Fruit fly (Drosophila melanogaster): ENCODE measurements around the gene Krn.

Gene Krn

dm6 chr3L:17613972-17614384 is 40.1 kb downstream of the Krn start (continued):
- TF ChIP-seq Nf-YC (tag; optimal IDR thresholded peaks at IDR 0.05), result peak; percentile 41
- peak; percentile 75 for TF ChIP-seq sqz (GFP tag; optimal IDR thresholded peaks at IDR 0.05)
- TF ChIP-seq cg (GFP tag; optimal IDR thresholded peaks at IDR 0.05), result peak; percentile 87
- TF ChIP-seq Deaf1 (tag; optimal IDR thresholded peaks at IDR 0.05), result peak; percentile 51
- peak; percentile 62 for TF ChIP-seq sug (tag; optimal IDR thresholded peaks at IDR 0.05)
- peak; percentile 71; the same call in 1 of the 2 replicates for TF ChIP-seq Adf1 (GFP tag; IDR thresholded peaks at IDR 0.05)
- TF ChIP-seq CG31441 (GFP tag; IDR thresholded peaks at IDR 0.05), result no peak
- TF ChIP-seq Hr78 (GFP tag; optimal IDR thresholded peaks at IDR 0.05), result peak in 1 of 2 experiments; percentile 38
- no peak for TF ChIP-seq Camta (GFP tag; optimal IDR thresholded peaks at IDR 0.05)
- TF ChIP-seq CG4328 (GFP tag; optimal IDR thresholded peaks at IDR 0.05), result no peak
- TF ChIP-seq CG6654 (GFP tag; optimal IDR thresholded peaks at IDR 0.05), result no peak
- TF ChIP-seq org-1 (GFP tag; optimal IDR thresholded peaks at IDR 0.05), result no peak
- no peak for TF ChIP-seq CG33557 (GFP tag; optimal IDR thresholded peaks at IDR 0.05)
- no peak for TF ChIP-seq CHES-1-like (GFP tag; optimal IDR thresholded peaks at IDR 0.05)
- no peak for TF ChIP-seq CG2120 (GFP tag; optimal IDR thresholded peaks at IDR 0.05)
- TF ChIP-seq sc (optimal IDR thresholded peaks at IDR 0.05), result no peak
- no peak for TF ChIP-seq sc (GFP tag; optimal IDR thresholded peaks at IDR 0.05)
- no peak for TF ChIP-seq fru (optimal IDR thresholded peaks at IDR 0.05)
- no peak for TF ChIP-seq CG32767 (GFP tag; IDR thresholded peaks at IDR 0.05)
- TF ChIP-seq CkIIα-i1 (GFP tag; IDR thresholded peaks at IDR 0.05), result no peak
- peak; percentile 26 for TF ChIP-seq BEAF-32 (GFP tag; optimal IDR thresholded peaks at IDR 0.05)
- TF ChIP-seq Ssrp (tag; optimal IDR thresholded peaks at IDR 0.05), result no peak
- TF ChIP-seq scrt (GFP tag; optimal IDR thresholded peaks at IDR 0.05), result peak; percentile 94
- TF ChIP-seq CG10462 (GFP tag; optimal IDR thresholded peaks at IDR 0.05), result no peak
- no peak for TF ChIP-seq dpn (GFP tag; optimal IDR thresholded peaks at IDR 0.05)
- TF ChIP-seq CG13624 (GFP tag; optimal IDR thresholded peaks at IDR 0.05), result no peak
- peak; percentile 58; the same call in 1 of the 2 replicates for TF ChIP-seq CG13287 (GFP tag; IDR thresholded peaks at IDR 0.05; ENCODE audit: partially characterized antibody)
- TF ChIP-seq lab (GFP tag; optimal IDR thresholded peaks at IDR 0.05), result no peak
- TF ChIP-seq Hr39 (optimal IDR thresholded peaks at IDR 0.05), result no peak
- peak; percentile 15 for TF ChIP-seq CG15514 (GFP tag; optimal IDR thresholded peaks at IDR 0.05)
- no peak for TF ChIP-seq stc (GFP tag; IDR thresholded peaks at IDR 0.05)
- TF ChIP-seq CG4424 (GFP tag; optimal IDR thresholded peaks at IDR 0.05), result no peak
- no peak for TF ChIP-seq lov (optimal IDR thresholded peaks at IDR 0.05)
- TF ChIP-seq lov (GFP tag; IDR thresholded peaks at IDR 0.05), result no peak
- TF ChIP-seq Rfx (GFP tag; IDR thresholded peaks at IDR 0.05), result peak; percentile 10; the same call in 1 of the 2 replicates
- TF ChIP-seq CG8359 (GFP tag; optimal IDR thresholded peaks at IDR 0.05; ENCODE audit: borderline replicate concordance), result no peak
- TF ChIP-seq CG4360 (GFP tag; IDR thresholded peaks at IDR 0.05), result peak; percentile 78
- no peak for TF ChIP-seq pb (GFP tag; optimal IDR thresholded peaks at IDR 0.05)
- no peak for TF ChIP-seq ara (GFP tag; IDR thresholded peaks at IDR 0.05)
- no peak for TF ChIP-seq CG11504 (tag; optimal IDR thresholded peaks at IDR 0.05)
- peak; percentile 44; the same call in 1 of the 2 replicates for TF ChIP-seq sob (GFP tag; IDR thresholded peaks at IDR 0.05)
- TF ChIP-seq yki (optimal IDR thresholded peaks at IDR 0.05), result no peak
- no peak for TF ChIP-seq pfk (GFP tag; optimal IDR thresholded peaks at IDR 0.05)
- TF ChIP-seq CG14860 (GFP tag; IDR thresholded peaks at IDR 0.05; ENCODE audit: partially characterized antibody), result peak; percentile 37; the same call in 1 of the 3 replicates
- TF ChIP-seq CG17385 (GFP tag; optimal IDR thresholded peaks at IDR 0.05), result no peak
- TF ChIP-seq z (GFP tag; IDR thresholded peaks at IDR 0.05), result peak; percentile 97
- TF ChIP-seq slp2 (GFP tag; optimal IDR thresholded peaks at IDR 0.05), result no peak
- no peak for TF ChIP-seq repo (GFP tag; optimal IDR thresholded peaks at IDR 0.05)
- TF ChIP-seq Pdp1 (GFP tag; optimal IDR thresholded peaks at IDR 0.05), result no peak
- no peak for TF ChIP-seq E2f2 (GFP tag; IDR thresholded peaks at IDR 0.05)
- TF ChIP-seq CG6272 (GFP tag; IDR thresholded peaks at IDR 0.05), result no peak
- peak; percentile 53 for TF ChIP-seq mirr (GFP tag; optimal IDR thresholded peaks at IDR 0.05)
- TF ChIP-seq otp (GFP tag; IDR thresholded peaks at IDR 0.05), result no peak

All from whole organism, embryonic.